Worm (Caenorhabditis elegans) whole organism, young adult: ENCODE measurements around the gene lido-8.
A peak's percentile ranks its signal among the peaks of the same experiment; 100 is the strongest.

Experiments
- F49E8.2 ChIP-seq: sonication (generic microtip); optimal IDR thresholded peaks from 3 replicates; lab custom pipeline; 2017; ENCODE audit warnings: missing genetic modification characterization, mild to moderate bottlenecking, missing compliant biosample characterization, antibody characterized with exemption, moderate library complexity; ENCODE audit not compliant: insufficient read depth
- F52B5.7 ChIP-seq: sonication (generic microtip); optimal IDR thresholded peaks from 2 replicates; lab custom pipeline; 2016; ENCODE audit warnings: mild to moderate bottlenecking, missing genetic modification characterization, missing compliant biosample characterization
- Y67H2A.10 ChIP-seq: fragments of 200-800 bp; sonication (Bioruptor generic); conservative IDR thresholded peaks from 2 replicates; pipeline ENCODE4 v1.3.6; 2022; ENCODE audit warnings: missing genetic modification reagents, missing genetic modification characterization, missing compliant biosample characterization
- athp-1 ChIP-seq: sonication (generic microtip); optimal IDR thresholded peaks from 2 replicates; lab custom pipeline; 2017; ENCODE audit warnings: mild to moderate bottlenecking, missing genetic modification characterization, missing compliant biosample characterization
- attf-5 ChIP-seq: fragments of 200-800 bp; sonication (Bioruptor generic); optimal IDR thresholded peaks from 2 replicates; lab custom pipeline; 2018; ENCODE audit warnings: mild to moderate bottlenecking, missing genetic modification characterization, missing compliant biosample characterization
- chd-7 ChIP-seq: sonication (generic microtip); optimal IDR thresholded peaks from 2 replicates; lab custom pipeline; 2016; ENCODE audit warnings: mild to moderate bottlenecking, missing genetic modification characterization, moderate library complexity, missing compliant biosample characterization
- hlh-12 ChIP-seq: sonication (generic microtip); optimal IDR thresholded peaks from 2 replicates; lab custom pipeline; 2016; ENCODE audit warnings: missing genetic modification characterization, missing compliant biosample characterization
- hsf-1 ChIP-seq: fragments of 200-800 bp; sonication (Bioruptor generic); IDR thresholded peaks from 2 replicates; pipeline ENCODE4 v1.3.6; 2022; ENCODE audit warnings: missing genetic modification reagents, missing genetic modification characterization, missing compliant biosample characterization
- lag-1 ChIP-seq: fragments of 200-800 bp; sonication (Bioruptor generic); IDR thresholded peaks from 2 replicates; pipeline ENCODE4 v1.3.6; 2022; ENCODE audit warnings: missing genetic modification reagents, missing genetic modification characterization, missing compliant biosample characterization
- lin-35 ChIP-seq, 3 experiments: fragments of 150-350 bp in 2 of 3; sonication (generic microtip) in 1 of 3; optimal IDR thresholded peaks; 2 replicates each; lab custom pipeline; 2014 to 2018; ENCODE audit warnings: missing biosample characterization in 3 of 3, missing genetic modification characterization in 3 of 3, missing genetic modification reagents in 3 of 3
- lin-54 ChIP-seq: fragments of 200-800 bp; sonication (Bioruptor generic); optimal IDR thresholded peaks from 2 replicates; lab custom pipeline; 2018; ENCODE audit warnings: mild to moderate bottlenecking, missing genetic modification characterization, missing compliant biosample characterization
- madf-6 ChIP-seq: fragments of 200-800 bp; sonication (Bioruptor generic); IDR thresholded peaks from 2 replicates; pipeline ENCODE4 v1.3.6; 2022; ENCODE audit warnings: missing genetic modification reagents, missing genetic modification characterization, missing compliant biosample characterization
- nfyb-1 ChIP-seq: fragments of 200-800 bp; sonication (Bioruptor generic); IDR thresholded peaks from 2 replicates; pipeline ENCODE4 v1.3.6; 2022; ENCODE audit warnings: missing genetic modification reagents, missing genetic modification characterization, missing compliant biosample characterization
- rpc-1 ChIP-seq, 2 experiments: fragments of 150-350 bp in 1 of 2; sonication (generic microtip) in 1 of 2; optimal IDR thresholded peaks; 2 replicates each; lab custom pipeline; 2014 to 2018; ENCODE audit warnings: missing biosample characterization in 1 of 2, missing genetic modification characterization in 1 of 2, missing genetic modification reagents in 1 of 2, missing genotype in 1 of 2
- unc-62 ChIP-seq: fragments of 150-350 bp; optimal IDR thresholded peaks from 2 replicates; lab custom pipeline; 2014; ENCODE audit warnings: missing biosample characterization, missing genetic modification reagents, missing genetic modification characterization

lido-8 gene

DNA sequence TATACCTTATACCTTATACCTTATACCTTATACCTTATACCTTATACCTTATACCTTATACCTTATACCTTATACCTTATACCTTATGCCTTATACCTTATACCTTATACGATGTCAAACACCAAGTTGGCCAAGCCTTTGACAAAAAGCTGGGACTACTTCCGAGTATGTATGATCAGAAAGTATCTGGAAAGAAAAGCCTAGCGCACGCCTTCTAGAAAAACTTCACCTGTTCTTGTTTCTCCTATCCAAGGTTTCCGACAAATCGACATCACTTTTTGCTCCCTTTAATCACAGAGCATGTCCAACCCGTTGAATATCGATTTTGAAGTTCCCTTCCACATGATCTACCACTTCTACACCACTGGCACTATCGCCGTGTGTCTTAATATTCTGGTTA lies 51.6 kb downstream of the lido-8 start, which contains the start of gene sri-28:
Gene sri-28, plus strand, starts transcription at position 301 of the 400 bp plus-strand sequence.
- no peak for TF ChIP-seq athp-1
- TF ChIP-seq lag-1 (GFP tag; lab: Robert Waterston, UW) = no peak

DNA sequence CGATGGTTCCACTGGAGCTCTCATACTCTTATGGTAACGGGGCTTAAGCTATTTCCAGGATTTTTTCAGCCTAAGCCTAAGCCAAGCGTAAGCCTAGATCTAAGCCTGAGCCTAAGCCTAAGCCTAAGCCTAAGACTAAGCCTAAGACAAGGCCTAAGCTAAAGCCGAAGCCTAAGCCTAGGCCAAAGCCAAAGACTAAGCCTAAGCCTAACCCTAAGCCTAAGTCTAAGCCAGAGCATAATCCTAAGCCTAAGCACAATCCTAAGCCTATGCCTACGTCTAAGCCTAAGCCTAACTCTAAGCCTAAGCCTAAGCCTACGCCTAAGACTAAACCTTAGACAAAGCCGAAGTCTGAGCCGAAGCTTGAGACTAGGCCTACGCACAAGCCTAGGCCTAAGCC lies 52.2 kb downstream of the lido-8 start:
- no peak for TF ChIP-seq unc-62
- no peak for TF ChIP-seq nfyb-1 (GFP tag; lab: Robert Waterston, UW)
- no peak for TF ChIP-seq chd-7 (tag; lab: Kevin White, UChicago)
- TF ChIP-seq attf-5 = no peak
- TF ChIP-seq F49E8.2 = no peak
- TF ChIP-seq hlh-12 = no peak
- no peak for TF ChIP-seq lin-35 (GFP tag; optimal IDR thresholded peaks at IDR 0.05; lab: Kevin White, UChicago)
- TF ChIP-seq F52B5.7 (tag; lab: Kevin White, UChicago) = no peak
- no peak for TF ChIP-seq Y67H2A.10 (GFP tag; lab: Robert Waterston, UW)
- no peak for TF ChIP-seq lin-54 (GFP tag; lab: Kevin White, UChicago)
- 0 out of 2 replicates have a peak, but pooled peaks have one; percentile 39 for TF ChIP-seq hsf-1
- no peak for TF ChIP-seq rpc-1 (optimal IDR thresholded peaks at IDR 0.05; lab: Kevin White, UChicago)
- TF ChIP-seq rpc-1 (tag; optimal IDR thresholded peaks at IDR 0.05; lab: Kevin White, UChicago) = no peak
- TF ChIP-seq madf-6 = peak; percentile 24; the same call in 1 of the 2 replicates
